Fruit fly (Drosophila melanogaster) whole organism, adult: ENCODE results near the gene CG10041.

Experiments used
- CG11617 ChIP-seq: fragments of 200-800 bp; sonication (Bioruptor generic); optimal IDR thresholded peaks from 2 replicates; lab custom pipeline; 2017; ENCODE audit warnings: mild to moderate bottlenecking, missing biosample characterization, missing genetic modification reagents, missing genetic modification characterization
- CG12768 ChIP-seq: fragments of 200-800 bp; sonication (Bioruptor generic); optimal IDR thresholded peaks from 2 replicates; lab custom pipeline; 2017; ENCODE audit warnings: missing biosample characterization, missing genetic modification characterization, mild to moderate bottlenecking, moderate library complexity, missing genetic modification reagents
- CG14711 ChIP-seq: fragments of 200-800 bp; sonication (Bioruptor generic); optimal IDR thresholded peaks from 2 replicates; lab custom pipeline; 2018; ENCODE audit warnings: missing biosample characterization, mild to moderate bottlenecking, missing genetic modification characterization, moderate library complexity
- CG1620 ChIP-seq: fragments of 200-800 bp; sonication (Bioruptor generic); optimal IDR thresholded peaks from 2 replicates; lab custom pipeline; 2016; ENCODE audit warnings: missing biosample characterization, missing genetic modification characterization
- CG33017 ChIP-seq: fragments of 200-800 bp; sonication (Bioruptor generic); optimal IDR thresholded peaks from 2 replicates; lab custom pipeline; 2018; ENCODE audit warnings: missing biosample characterization, mild to moderate bottlenecking, missing genetic modification characterization, moderate library complexity
- CG5204 ChIP-seq: fragments of 200-800 bp; sonication (Bioruptor generic); optimal IDR thresholded peaks from 2 replicates; lab custom pipeline; 2016; ENCODE audit warnings: missing biosample characterization, missing genetic modification characterization
- CG7045 ChIP-seq: fragments of 200-800 bp; sonication (Bioruptor generic); optimal IDR thresholded peaks from 2 replicates; lab custom pipeline; 2017; ENCODE audit warnings: missing biosample characterization, mild to moderate bottlenecking, missing genetic modification characterization
- CG7101 ChIP-seq: fragments of 200-800 bp; sonication (Bioruptor generic); optimal IDR thresholded peaks from 2 replicates; lab custom pipeline; 2018; ENCODE audit warnings: missing biosample characterization, mild to moderate bottlenecking, missing genetic modification characterization, moderate library complexity
- Clk ChIP-seq: fragments of 200-800 bp; sonication (Bioruptor generic); optimal IDR thresholded peaks from 2 replicates; lab custom pipeline; 2017; ENCODE audit warnings: missing biosample characterization, missing genetic modification characterization
- Crg-1 ChIP-seq: fragments of 200-800 bp; sonication (Bioruptor generic); optimal IDR thresholded peaks from 2 replicates; lab custom pipeline; 2016; ENCODE audit warnings: missing biosample characterization, missing genetic modification characterization
- Hr96 ChIP-seq: fragments of 200-800 bp; sonication (Bioruptor generic); optimal IDR thresholded peaks from 2 replicates; lab custom pipeline; 2016; ENCODE audit warnings: missing biosample characterization, missing genetic modification characterization
- Mnt ChIP-seq: fragments of 200-800 bp; sonication (Bioruptor generic); optimal IDR thresholded peaks from 2 replicates; lab custom pipeline; 2016; ENCODE audit warnings: missing biosample characterization, mild to moderate bottlenecking, missing genetic modification characterization
- bab1 ChIP-seq: fragments of 200-800 bp; sonication (Bioruptor generic); optimal IDR thresholded peaks from 3 replicates; lab custom pipeline; 2019; ENCODE audit warnings: missing biosample characterization, mild to moderate bottlenecking, missing genetic modification characterization, moderate library complexity
- cic ChIP-seq: fragments of 200-800 bp; sonication (Bioruptor generic); optimal IDR thresholded peaks from 2 replicates; lab custom pipeline; 2017; ENCODE audit warnings: missing biosample characterization, mild to moderate bottlenecking, missing genetic modification characterization, moderate library complexity
- cnc ChIP-seq, 2 experiments: fragments of >200 bp; optimal IDR thresholded peaks; 2 replicates each; lab custom pipeline; 2017
- kay ChIP-seq: fragments of 200-800 bp; sonication (Bioruptor generic); peaks from one replicate; lab custom pipeline; 2016; ENCODE audit warnings: missing biosample characterization, missing genetic modification characterization, borderline replicate concordance
- ovo ChIP-seq: fragments of 200-800 bp; sonication (Bioruptor generic); optimal IDR thresholded peaks from 2 replicates; lab custom pipeline; 2016; ENCODE audit warnings: missing biosample characterization, missing genetic modification characterization
- pad ChIP-seq: fragments of 200-800 bp; sonication (Bioruptor generic); optimal IDR thresholded peaks from 3 replicates; lab custom pipeline; 2017; ENCODE audit warnings: missing biosample characterization, missing genetic modification characterization, mild to moderate bottlenecking, moderate library complexity, missing genetic modification reagents
- tj ChIP-seq: fragments of 200-800 bp; sonication (Bioruptor generic); optimal IDR thresholded peaks from 3 replicates; lab custom pipeline; 2017; ENCODE audit warnings: missing biosample characterization, mild to moderate bottlenecking, missing genetic modification characterization, moderate library complexity
- toe ChIP-seq: fragments of 200-800 bp; sonication (Bioruptor generic); optimal IDR thresholded peaks from 2 replicates; lab custom pipeline; 2016; ENCODE audit warnings: missing biosample characterization, missing genetic modification characterization

Gene CG10041

DNA sequence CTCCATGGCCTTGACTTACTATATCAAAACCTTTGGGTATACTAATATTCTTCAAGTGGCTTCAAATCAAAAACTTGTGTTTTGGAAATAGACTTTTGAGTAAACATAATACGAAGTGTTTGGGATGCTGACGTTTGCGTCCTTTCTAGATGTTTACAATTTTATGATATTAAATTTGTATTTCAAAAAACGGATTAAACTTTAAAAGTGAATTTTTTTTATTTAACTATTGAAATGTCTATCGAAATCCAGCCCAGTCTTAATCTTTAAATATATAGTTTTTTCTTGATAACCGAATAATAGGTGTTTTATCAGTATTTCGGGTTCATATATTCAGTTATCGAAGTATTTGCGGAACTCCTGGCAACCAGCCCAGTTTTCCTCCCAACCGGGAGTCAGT lies 12.7 kb upstream of the CG10041 start, which contains the start of gene Tim17a1:
Tim17a1 (minus strand) TSS at position 101 of the 400 bp plus-strand sequence.
- TF ChIP-seq tj (GFP tag; lab: Kevin White, UChicago), result no peak
- no peak for TF ChIP-seq CG14711

DNA sequence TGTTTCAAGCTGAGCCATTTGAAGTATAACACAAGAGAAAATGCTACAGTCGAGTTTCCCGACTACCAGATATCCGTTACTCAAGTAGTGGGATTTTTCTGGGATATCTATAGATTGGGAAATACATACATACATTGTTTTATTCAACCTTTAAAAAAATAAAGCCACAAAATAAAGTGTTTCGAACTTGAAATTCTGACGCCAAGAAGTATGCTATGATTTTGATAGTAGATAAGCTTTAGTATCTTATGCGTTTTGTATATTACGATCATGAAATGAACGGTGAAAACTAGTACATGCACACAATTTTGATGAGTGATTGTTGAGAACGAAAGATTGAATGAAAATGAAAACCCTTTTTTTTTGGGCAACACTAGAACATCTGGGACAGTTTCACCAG lies 11.6 kb upstream of the CG10041 start:
- TF ChIP-seq CG12768 (GFP tag; lab: Kevin White, UChicago), result no peak
- peak; percentile 16 for TF ChIP-seq bab1 (GFP tag; lab: Kevin White, UChicago)

DNA sequence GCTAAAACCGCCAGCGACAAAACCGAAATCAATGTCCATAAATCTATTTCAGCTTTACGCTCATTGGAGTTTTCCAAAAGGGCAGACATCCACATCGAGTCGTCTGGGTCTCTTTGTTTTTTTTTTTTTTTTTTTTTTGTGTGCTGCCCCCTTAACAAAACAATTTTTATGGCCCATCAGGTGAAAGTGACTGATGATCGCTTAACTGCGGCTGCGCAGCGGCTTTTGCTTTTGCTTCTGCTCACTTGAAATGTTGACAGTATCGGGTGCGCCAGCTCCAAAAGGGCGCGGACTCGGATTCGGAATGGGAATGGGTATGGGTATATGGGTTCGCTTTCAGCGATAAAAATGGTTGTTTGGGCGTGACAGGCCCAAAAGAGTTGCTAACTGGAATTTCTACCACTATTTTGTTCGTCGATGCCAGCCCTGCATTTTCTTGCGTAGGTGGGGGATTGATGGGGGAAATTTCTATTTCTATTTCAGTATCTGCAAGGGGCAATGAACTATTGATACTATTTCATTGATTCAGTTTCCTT lies 10.1 kb upstream of the CG10041 start:
- TF ChIP-seq kay (GFP tag; lab: Kevin White, UChicago) (no peak), CG11617 (GFP tag; lab: Kevin White, UChicago) (no peak), CG1620 (GFP tag; lab: Kevin White, UChicago) (no peak), CG14711 (no peak), CG5204 (no peak), CG33017 (no peak), ovo (no peak), Mnt (no peak), tj (GFP tag; lab: Kevin White, UChicago) (no peak), pad (GFP tag; lab: Kevin White, UChicago) (no peak), Clk (GFP tag; lab: Kevin White, UChicago) (no peak), CG12768 (GFP tag; lab: Kevin White, UChicago) (no peak)

DNA sequence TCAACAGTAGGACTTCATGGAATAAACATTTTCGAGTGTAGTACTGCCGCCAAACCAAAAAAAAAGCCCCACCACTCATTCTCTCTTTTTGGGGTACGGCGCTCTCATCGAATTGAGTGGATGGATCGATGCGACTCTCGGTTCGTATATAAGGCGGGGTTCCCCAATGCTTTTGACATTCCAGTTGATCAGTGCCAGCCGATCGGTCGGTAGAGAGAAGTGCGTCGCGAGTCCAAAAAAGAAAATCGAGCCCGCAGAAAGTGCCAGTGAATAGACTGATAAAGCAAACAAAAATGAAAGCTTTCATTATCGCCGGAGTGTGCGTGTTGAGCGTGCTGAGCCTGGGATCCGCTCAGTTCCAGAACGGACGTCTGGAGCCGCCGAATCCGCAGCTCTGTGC lies 7.9 kb upstream of the CG10041 start, which contains the start of gene CG4115:
CG4115 (plus strand) TSS at position 172 of the 400 bp plus-strand sequence.
- TF ChIP-seq ovo (no peak), CG11617 (GFP tag; lab: Kevin White, UChicago) (no peak), kay (GFP tag; lab: Kevin White, UChicago) (no peak), toe (no peak), bab1 (GFP tag; lab: Kevin White, UChicago) (no peak), Crg-1 (GFP tag; lab: Kevin White, UChicago) (no peak), CG1620 (GFP tag; lab: Kevin White, UChicago) (no peak), CG7101 (tag; lab: Kevin White, UChicago) (no peak), CG33017 (no peak), Mnt (no peak), Clk (GFP tag; lab: Kevin White, UChicago) (no peak), Hr96 (GFP tag; lab: Kevin White, UChicago) (no peak), CG7045 (GFP tag; lab: Kevin White, UChicago) (no peak)

DNA sequence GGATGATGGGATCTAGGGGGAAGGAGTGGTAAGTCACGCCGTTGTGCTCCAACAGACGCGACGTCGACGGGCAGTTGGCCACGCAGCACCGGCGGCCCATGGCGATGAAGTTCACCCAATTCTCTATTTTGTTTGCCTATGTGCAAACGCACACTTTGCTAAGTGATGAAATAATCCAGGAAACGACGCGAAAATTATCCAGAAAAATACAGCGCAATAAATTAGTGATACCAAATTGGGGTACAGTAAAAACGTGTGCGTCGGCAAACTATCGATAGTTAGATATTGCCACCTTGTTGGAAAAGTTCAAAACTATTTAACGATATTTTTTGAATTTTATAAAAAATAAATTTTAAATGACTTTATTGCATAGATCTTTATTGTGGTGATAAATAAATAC lies 4.1 kb upstream of the CG10041 start, which contains the start of gene MBD-R2:
MBD-R2 (minus strand) TSS at position 222 of the 400 bp plus-strand sequence.
- TF ChIP-seq CG12768 (GFP tag; lab: Kevin White, UChicago), result no peak
- no peak for TF ChIP-seq pad (GFP tag; lab: Kevin White, UChicago)
- TF ChIP-seq Hr96 (GFP tag; lab: Kevin White, UChicago), result no peak
- no peak for TF ChIP-seq Crg-1 (GFP tag; lab: Kevin White, UChicago)
- TF ChIP-seq Mnt, result peak; percentile 31
- TF ChIP-seq bab1 (GFP tag; lab: Kevin White, UChicago), result peak; percentile 19
- no peak for TF ChIP-seq CG5204

DNA sequence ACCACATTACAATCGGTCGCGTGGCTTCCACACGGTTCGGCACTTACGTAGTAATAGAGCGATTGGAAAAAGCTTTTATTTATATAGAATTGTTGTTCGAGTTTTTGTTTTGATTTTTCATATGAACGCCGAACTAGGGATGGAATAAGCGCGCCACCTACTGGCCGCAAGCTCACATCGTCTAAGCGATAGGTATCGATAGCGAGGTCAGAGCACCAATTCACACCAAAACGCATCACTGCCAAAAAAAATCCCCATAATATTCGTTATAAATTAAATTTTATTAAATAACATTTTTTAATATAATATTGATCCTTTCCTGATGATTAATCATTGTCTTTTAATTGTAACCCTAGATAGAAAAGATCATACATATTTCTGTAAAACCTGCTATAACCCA lies 1.4 kb downstream of the CG10041 start, which contains the start of gene CG10038:
CG10038 (minus strand) TSS at position 148 of the 400 bp plus-strand sequence.
- TF ChIP-seq CG7045 (GFP tag; lab: Kevin White, UChicago) (no peak), CG14711 (no peak), CG1620 (GFP tag; lab: Kevin White, UChicago) (peak; percentile 4), Hr96 (GFP tag; lab: Kevin White, UChicago) (no peak), cnc (optimal IDR thresholded peaks at IDR 0.05; lab: Kevin White, UChicago) (no peak), CG33017 (no peak), CG11617 (GFP tag; lab: Kevin White, UChicago) (no peak), toe (peak; percentile 27), Crg-1 (GFP tag; lab: Kevin White, UChicago) (no peak), CG12768 (GFP tag; lab: Kevin White, UChicago) (no peak), Clk (GFP tag; lab: Kevin White, UChicago) (no peak), CG5204 (no peak), bab1 (GFP tag; lab: Kevin White, UChicago) (peak; percentile 39)

DNA sequence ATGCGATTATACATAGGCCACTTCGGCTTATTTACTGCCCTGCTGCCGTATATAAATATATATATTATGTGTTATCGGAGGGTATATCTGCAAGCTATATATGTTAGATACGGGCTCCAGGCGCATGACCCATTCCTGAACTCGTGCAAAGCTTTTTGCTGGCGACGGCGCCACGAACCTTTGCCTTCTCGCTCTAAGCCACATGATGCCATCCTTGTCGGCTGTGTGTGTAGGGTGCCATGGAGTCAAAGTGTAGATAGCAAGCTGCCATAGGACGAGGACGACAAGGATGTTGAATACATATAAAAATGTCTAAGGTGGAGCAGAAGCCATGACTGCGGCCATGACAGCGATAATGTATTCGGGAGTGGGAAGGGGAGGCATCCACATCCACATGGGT lies 4.2 kb downstream of the CG10041 start:
- TF ChIP-seq kay (GFP tag; lab: Kevin White, UChicago) (peak; percentile 45), bab1 (GFP tag; lab: Kevin White, UChicago) (no peak), toe (no peak)

DNA sequence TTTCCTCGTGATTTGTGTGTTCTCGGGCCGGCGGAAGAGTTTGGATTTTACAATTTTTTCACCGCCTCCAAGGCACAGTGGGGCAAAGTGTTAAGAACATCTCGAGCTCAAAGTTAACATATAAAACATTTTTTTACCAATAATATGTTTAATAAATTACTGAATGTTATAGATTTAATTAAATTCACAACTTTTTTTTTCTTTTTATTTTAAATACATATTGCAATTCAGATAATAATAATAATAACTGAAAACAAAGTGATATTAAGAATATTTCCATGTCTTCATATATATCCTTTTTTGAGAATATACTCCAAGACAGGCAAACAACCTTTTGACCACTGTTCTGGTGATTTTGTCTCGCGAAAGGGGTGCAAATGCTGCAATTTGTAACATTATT lies 5.9 kb downstream of the CG10041 start:
- TF ChIP-seq Crg-1 (GFP tag; lab: Kevin White, UChicago) (no peak), CG7101 (tag; lab: Kevin White, UChicago) (no peak), CG33017 (no peak), CG12768 (GFP tag; lab: Kevin White, UChicago) (no peak), kay (GFP tag; lab: Kevin White, UChicago) (no peak), cnc (optimal IDR thresholded peaks at IDR 0.05; lab: Kevin White, UChicago) (no peak), cic (GFP tag; lab: Kevin White, UChicago) (no peak), ovo (no peak), Clk (GFP tag; lab: Kevin White, UChicago) (no peak), pad (GFP tag; lab: Kevin White, UChicago) (no peak), Hr96 (GFP tag; lab: Kevin White, UChicago) (no peak), Mnt (no peak), bab1 (GFP tag; lab: Kevin White, UChicago) (no peak), CG11617 (GFP tag; lab: Kevin White, UChicago) (no peak), toe (no peak)
